Worm (Caenorhabditis elegans) whole organism, late embryonic: ENCODE measurements around the gene C05D11.5.

Experiments
- K09A11.1 ChIP-seq: sonication (generic microtip); optimal IDR thresholded peaks from 2 replicates; lab custom pipeline; 2017; ENCODE audit warnings: antibody characterized with exemption, mild to moderate bottlenecking, missing genetic modification characterization, missing compliant biosample characterization; ENCODE audit not compliant: insufficient read depth
- ceh-18 ChIP-seq: sonication (generic microtip); optimal IDR thresholded peaks from 2 replicates; lab custom pipeline; 2016; ENCODE audit warnings: missing genetic modification characterization, missing compliant biosample characterization
- ceh-24 ChIP-seq: sonication (generic microtip); optimal IDR thresholded peaks from 2 replicates; lab custom pipeline; 2016; ENCODE audit warnings: mild to moderate bottlenecking, missing genetic modification characterization, missing compliant biosample characterization
- ceh-6 ChIP-seq: fragments of 200-800 bp; sonication (Bioruptor generic); optimal IDR thresholded peaks from 2 replicates; lab custom pipeline; 2018; ENCODE audit warnings: mild to moderate bottlenecking, missing genetic modification characterization, missing compliant biosample characterization
- fax-1 ChIP-seq: sonication (generic microtip); optimal IDR thresholded peaks from 2 replicates; lab custom pipeline; 2016; ENCODE audit warnings: missing genotype, missing genetic modification characterization, missing compliant biosample characterization
- fkh-10 ChIP-seq: fragments of 150-350 bp; optimal IDR thresholded peaks from 2 replicates; lab custom pipeline; 2014; ENCODE audit warnings: missing biosample characterization, missing genetic modification reagents, missing genetic modification characterization
- lim-6 ChIP-seq: sonication (generic microtip); optimal IDR thresholded peaks from 2 replicates; lab custom pipeline; 2016; ENCODE audit warnings: missing genetic modification characterization, missing compliant biosample characterization
- odd-2 ChIP-seq: sonication (generic microtip); optimal IDR thresholded peaks from 2 replicates; lab custom pipeline; 2017; ENCODE audit warnings: antibody characterized with exemption, mild to moderate bottlenecking, missing genetic modification characterization, missing compliant biosample characterization
- pax-1 ChIP-seq: fragments of 150-350 bp; optimal IDR thresholded peaks from 2 replicates; lab custom pipeline; 2014; ENCODE audit warnings: missing biosample characterization, missing genetic modification characterization
- pqm-1 ChIP-seq: sonication (generic microtip); optimal IDR thresholded peaks from 2 replicates; lab custom pipeline; 2016; ENCODE audit warnings: missing genetic modification characterization, missing compliant biosample characterization
- tbx-7 ChIP-seq: sonication (generic microtip); optimal IDR thresholded peaks from 2 replicates; lab custom pipeline; 2016; ENCODE audit warnings: missing genotype, missing genetic modification characterization, missing compliant biosample characterization
- ttx-3 ChIP-seq: sonication (generic microtip); optimal IDR thresholded peaks from 2 replicates; lab custom pipeline; 2016; ENCODE audit warnings: missing genetic modification reagents, missing genetic modification characterization, missing compliant biosample characterization

DNA sequence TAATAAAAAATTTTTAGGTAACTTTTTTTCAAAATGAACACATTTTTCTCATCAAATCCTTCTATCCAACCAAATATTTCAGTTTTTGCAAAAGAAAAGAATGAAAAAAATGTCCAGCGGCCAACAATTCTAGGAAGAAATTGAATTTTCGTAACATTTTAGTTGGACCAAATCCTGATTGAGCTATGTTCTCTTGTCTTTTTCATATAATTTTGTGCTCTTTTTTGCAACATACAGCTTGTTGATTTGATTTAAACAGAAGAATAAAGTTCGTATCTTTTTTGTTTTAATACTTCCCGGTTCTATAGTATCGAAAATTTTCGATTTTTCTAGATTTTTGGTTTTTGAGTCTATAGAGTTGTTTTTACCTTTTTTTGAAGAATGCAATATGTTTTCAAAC, 12.4 kb downstream of the C05D11.5 start:
- no peak for TF ChIP-seq lim-6 (tag; lab: Kevin White, UChicago)
- TF ChIP-seq ttx-3 (tag; lab: Kevin White, UChicago) = no peak
- TF ChIP-seq K09A11.1 = no peak
- TF ChIP-seq pax-1 (tag; lab: Kevin White, UChicago) = no peak
- TF ChIP-seq tbx-7 (tag; lab: Kevin White, UChicago) = no peak
- TF ChIP-seq ceh-24 = no peak
- no peak for TF ChIP-seq pqm-1
- no peak for TF ChIP-seq fax-1 (tag; lab: Kevin White, UChicago)
- TF ChIP-seq ceh-18 (tag; lab: Kevin White, UChicago) = no peak
- no peak for TF ChIP-seq odd-2 (tag; lab: Kevin White, UChicago)
- TF ChIP-seq fkh-10 (GFP tag; lab: Kevin White, UChicago) = no peak
- no peak for TF ChIP-seq ceh-6
